Worm (Caenorhabditis elegans) whole organism, L2 larva: ENCODE data around the gene C17G10.1.
A peak's percentile ranks its signal among the peaks of the same experiment; 100 is the strongest.

ENCODE experiments used
- C34F6.9 ChIP-seq: fragments of 150-350 bp; optimal IDR thresholded peaks from 2 replicates; lab custom pipeline; 2014; ENCODE audit warnings: missing biosample characterization, missing genetic modification characterization
- F13H6.1 ChIP-seq: sonication (generic microtip); optimal IDR thresholded peaks from 2 replicates; lab custom pipeline; 2016; ENCODE audit warnings: missing genetic modification characterization, missing compliant biosample characterization
- R02D3.7 ChIP-seq: fragments of 150-350 bp; optimal IDR thresholded peaks from 2 replicates; lab custom pipeline; 2014; ENCODE audit warnings: missing biosample characterization, missing genetic modification characterization
- Y55F3AM.14 ChIP-seq: fragments of 200-800 bp; sonication (Bioruptor generic); optimal IDR thresholded peaks from 2 replicates; lab custom pipeline; 2018; ENCODE audit warnings: mild to moderate bottlenecking, missing genetic modification characterization, missing compliant biosample characterization
- ZK546.5 ChIP-seq: sonication (generic microtip); optimal IDR thresholded peaks from 2 replicates; lab custom pipeline; 2017; ENCODE audit warnings: missing biosample characterization, missing genetic modification characterization
- alr-1 ChIP-seq: fragments of 150-350 bp; optimal IDR thresholded peaks from 2 replicates; lab custom pipeline; 2014; ENCODE audit warnings: missing biosample characterization, missing genetic modification characterization
- ama-1 ChIP-seq: fragments of 150-350 bp; optimal IDR thresholded peaks from 2 replicates; lab custom pipeline; 2018; ENCODE audit warnings: inconsistent platforms
- blmp-1 ChIP-seq: sonication (generic microtip); optimal IDR thresholded peaks from 2 replicates; lab custom pipeline; 2017; ENCODE audit warnings: missing genetic modification characterization, mild to moderate bottlenecking, missing compliant biosample characterization, antibody characterized with exemption, moderate library complexity; ENCODE audit not compliant: insufficient read depth
- ceh-16 ChIP-seq: fragments of 150-350 bp; optimal IDR thresholded peaks from 2 replicates; lab custom pipeline; 2014; ENCODE audit warnings: missing biosample characterization, missing genetic modification characterization
- crh-2 ChIP-seq: sonication (generic microtip); optimal IDR thresholded peaks from 2 replicates; lab custom pipeline; 2017; ENCODE audit warnings: missing biosample characterization, missing genetic modification characterization
- egl-27 ChIP-seq: sonication (generic microtip); optimal IDR thresholded peaks from 3 replicates; lab custom pipeline; 2017; ENCODE audit warnings: missing biosample characterization, missing genetic modification reagents, missing genetic modification characterization
- elt-1 ChIP-seq: fragments of 150-350 bp; optimal IDR thresholded peaks from 2 replicates; lab custom pipeline; 2014; ENCODE audit warnings: missing biosample characterization, missing genetic modification characterization
- elt-3 ChIP-seq: sonication (generic microtip); optimal IDR thresholded peaks from 2 replicates; lab custom pipeline; 2017; ENCODE audit warnings: missing biosample characterization, missing genetic modification characterization
- fos-1 ChIP-seq: fragments of 150-350 bp; optimal IDR thresholded peaks from 2 replicates; lab custom pipeline; 2014; ENCODE audit warnings: missing biosample characterization, missing genetic modification characterization
- gmeb-1 ChIP-seq: fragments of 150-350 bp; optimal IDR thresholded peaks from 2 replicates; lab custom pipeline; 2014; ENCODE audit warnings: missing biosample characterization, missing genetic modification characterization
- lin-11 ChIP-seq: fragments of 150-350 bp; sonication (generic microtip); optimal IDR thresholded peaks from 2 replicates; lab custom pipeline; 2014; ENCODE audit warnings: missing biosample characterization, missing genetic modification characterization, inconsistent platforms, mixed read lengths
- lin-13 ChIP-seq: fragments of 150-350 bp; optimal IDR thresholded peaks from 2 replicates; lab custom pipeline; 2014; ENCODE audit warnings: missing biosample characterization, missing genetic modification reagents, missing genetic modification characterization
- lsy-2 ChIP-seq, 2 experiments: fragments of 150-350 bp in 1 of 2; sonication (generic microtip) in 1 of 2; optimal IDR thresholded peaks; 2 replicates each; lab custom pipeline; 2014 to 2017; ENCODE audit warnings: missing biosample characterization in 2 of 2, missing genetic modification characterization in 2 of 2
- mab-5 ChIP-seq: fragments of 150-350 bp; optimal IDR thresholded peaks from 2 replicates; lab custom pipeline; 2014; ENCODE audit warnings: missing biosample characterization, missing genetic modification characterization
- mbf-1 ChIP-seq: sonication (generic microtip); optimal IDR thresholded peaks from 2 replicates; lab custom pipeline; 2017; ENCODE audit warnings: missing biosample characterization, missing genetic modification characterization
- mdl-1 ChIP-seq, 2 experiments: fragments of 150-350 bp in 1 of 2; sonication (generic microtip) in 1 of 2; optimal IDR thresholded peaks; 2 replicates each; lab custom pipeline; 2017; ENCODE audit warnings: missing biosample characterization in 2 of 2, missing genetic modification characterization in 2 of 2
- nhr-10 ChIP-seq: sonication (generic microtip); optimal IDR thresholded peaks from 2 replicates; lab custom pipeline; 2017; ENCODE audit warnings: missing biosample characterization, missing genetic modification characterization
- nhr-12 ChIP-seq: fragments of 150-350 bp; optimal IDR thresholded peaks from 2 replicates; lab custom pipeline; 2014; ENCODE audit warnings: missing biosample characterization, missing genetic modification characterization
- nhr-129 ChIP-seq: fragments of 150-350 bp; optimal IDR thresholded peaks from 2 replicates; lab custom pipeline; 2014; ENCODE audit warnings: missing biosample characterization, missing genetic modification characterization
- nhr-21 ChIP-seq: fragments of 150-350 bp; optimal IDR thresholded peaks from 2 replicates; lab custom pipeline; 2014; ENCODE audit warnings: missing biosample characterization, missing genetic modification characterization
- nhr-23 ChIP-seq: fragments of 150-350 bp; optimal IDR thresholded peaks from 2 replicates; lab custom pipeline; 2014; ENCODE audit warnings: missing biosample characterization, missing genetic modification reagents, missing genetic modification characterization
- nhr-25 ChIP-seq: fragments of 150-350 bp; sonication (generic microtip); optimal IDR thresholded peaks from 3 replicates; lab custom pipeline; 2014; ENCODE audit warnings: missing biosample characterization, missing genetic modification characterization
- nhr-6 ChIP-seq: fragments of 150-350 bp; optimal IDR thresholded peaks from 2 replicates; lab custom pipeline; 2014; ENCODE audit warnings: missing biosample characterization, missing genetic modification characterization
- peb-1 ChIP-seq: fragments of 150-350 bp; optimal IDR thresholded peaks from 2 replicates; lab custom pipeline; 2014; ENCODE audit warnings: missing biosample characterization, missing genetic modification characterization
- sem-4 ChIP-seq: fragments of 150-350 bp; optimal IDR thresholded peaks from 2 replicates; lab custom pipeline; 2014; ENCODE audit warnings: missing biosample characterization, missing genetic modification reagents, missing genetic modification characterization
- skn-1 ChIP-seq: sonication (generic microtip); optimal IDR thresholded peaks from 2 replicates; lab custom pipeline; 2017; ENCODE audit warnings: missing biosample characterization, missing genetic modification characterization
- sma-3 ChIP-seq: sonication (generic microtip); optimal IDR thresholded peaks from 2 replicates; lab custom pipeline; 2016; ENCODE audit warnings: missing genetic modification reagents, missing genetic modification characterization, missing compliant biosample characterization
- sma-9 ChIP-seq, 2 experiments: fragments of 150-350 bp in 1 of 2; sonication (generic microtip) in 1 of 2; optimal IDR thresholded peaks; 2 replicates each; lab custom pipeline; 2014 to 2016; ENCODE audit warnings: missing genetic modification characterization in 2 of 2, mild to moderate bottlenecking in 1 of 2, missing biosample characterization in 1 of 2, missing compliant biosample characterization in 1 of 2, missing genetic modification reagents in 1 of 2, moderate library complexity in 1 of 2
- snpc-4 ChIP-seq: fragments of 150-350 bp; optimal IDR thresholded peaks from 2 replicates; lab custom pipeline; 2014; ENCODE audit warnings: missing biosample characterization, missing genetic modification characterization
- unc-39 ChIP-seq: fragments of 150-350 bp; optimal IDR thresholded peaks from 2 replicates; lab custom pipeline; 2014; ENCODE audit warnings: missing biosample characterization, missing genetic modification characterization
- unc-55 ChIP-seq: fragments of 150-350 bp; sonication (generic microtip); optimal IDR thresholded peaks from 3 replicates; lab custom pipeline; 2014; ENCODE audit warnings: missing biosample characterization, missing genetic modification reagents, missing genetic modification characterization
- unc-62 ChIP-seq: fragments of 150-350 bp; optimal IDR thresholded peaks from 2 replicates; lab custom pipeline; 2014; ENCODE audit warnings: missing biosample characterization, missing genetic modification reagents, missing genetic modification characterization
- ztf-11 ChIP-seq: sonication (generic microtip); optimal IDR thresholded peaks from 2 replicates; lab custom pipeline; 2017; ENCODE audit warnings: missing biosample characterization, missing genetic modification characterization
- ztf-4 ChIP-seq: fragments of 150-350 bp; optimal IDR thresholded peaks from 2 replicates; lab custom pipeline; 2014; ENCODE audit warnings: missing biosample characterization, missing genetic modification characterization

The C17G10.1 gene

ce11 chrII:5587794-5588193, 8.6 kb upstream of the C17G10.1 start:
- no peak for TF ChIP-seq nhr-21 (tag; lab: Kevin White, UChicago)
- no peak for TF ChIP-seq unc-62 (GFP tag; lab: Kevin White, UChicago)
- TF ChIP-seq nhr-23: no peak

ce11 chrII:5589690-5590089, 6.7 kb upstream of the C17G10.1 start, which contains the start of gene C17G10.13:
Gene C17G10.13 (minus strand): TSS chrII:5589790.
- no peak for TF ChIP-seq sem-4 (tag; lab: Kevin White, UChicago)
- no peak for TF ChIP-seq unc-39 (tag; lab: Kevin White, UChicago)
- TF ChIP-seq nhr-12 (tag; lab: Kevin White, UChicago): no peak
- TF ChIP-seq elt-1 (tag; lab: Kevin White, UChicago): no peak
- TF ChIP-seq ZK546.5 (tag; lab: Kevin White, UChicago): no peak
- TF ChIP-seq ceh-16 (tag; lab: Kevin White, UChicago): no peak
- TF ChIP-seq lin-13 (GFP tag; lab: Kevin White, UChicago): no peak
- TF ChIP-seq nhr-10 (tag; lab: Kevin White, UChicago): no peak

- no peak for TF ChIP-seq mbf-1
- no peak for TF ChIP-seq nhr-21 (tag; lab: Kevin White, UChicago)
- TF ChIP-seq nhr-23: no peak
- no peak for TF ChIP-seq sma-9 (GFP tag; optimal IDR thresholded peaks at IDR 0.05; lab: Kevin White, UChicago)
- no peak for TF ChIP-seq sma-9 (tag; optimal IDR thresholded peaks at IDR 0.05; lab: Kevin White, UChicago)
- TF ChIP-seq lsy-2 (tag; optimal IDR thresholded peaks at IDR 0.05; lab: Kevin White, UChicago): no peak
- no peak for TF ChIP-seq nhr-10 (tag; lab: Kevin White, UChicago)
- no peak for TF ChIP-seq R02D3.7 (tag; lab: Kevin White, UChicago)
- TF ChIP-seq unc-62 (GFP tag; lab: Kevin White, UChicago): no peak
- TF ChIP-seq ztf-4 (tag; lab: Kevin White, UChicago): no peak
- no peak for TF ChIP-seq ZK546.5 (tag; lab: Kevin White, UChicago)
- TF ChIP-seq alr-1: no peak
- no peak for TF ChIP-seq sem-4 (tag; lab: Kevin White, UChicago)
- TF ChIP-seq lin-13 (GFP tag; lab: Kevin White, UChicago): no peak
- no peak for TF ChIP-seq ceh-16 (tag; lab: Kevin White, UChicago)
- TF ChIP-seq gmeb-1: no peak
Measured at ce11 chrII:5591558-5591957, 4.8 kb upstream of the C17G10.1 start.

- TF ChIP-seq blmp-1 (tag; lab: Kevin White, UChicago) (no peak), skn-1 (no peak), Y55F3AM.14 (no peak)
Measured at ce11 chrII:5592857-5593256, 3.5 kb upstream of the C17G10.1 start.

- peak; percentile 68 for TF ChIP-seq ztf-4 (tag; lab: Kevin White, UChicago)
- peak; percentile 60 for TF ChIP-seq gmeb-1
- TF ChIP-seq sma-3 (GFP tag; lab: Kevin White, UChicago): peak; percentile 85
- TF ChIP-seq lsy-2 (tag; optimal IDR thresholded peaks at IDR 0.05; lab: Kevin White, UChicago): peak in 1 of 2 experiments; percentile 82
- TF ChIP-seq blmp-1 (tag; lab: Kevin White, UChicago): peak; percentile 73
- peak; percentile 10 for TF ChIP-seq ama-1
- TF ChIP-seq lin-11 (tag; lab: Kevin White, UChicago): peak; percentile 33
- TF ChIP-seq nhr-129 (tag; lab: Kevin White, UChicago): peak; percentile 94
- TF ChIP-seq ZK546.5 (tag; lab: Kevin White, UChicago): no peak
- TF ChIP-seq mbf-1: no peak
- TF ChIP-seq F13H6.1 (tag; lab: Kevin White, UChicago): peak; percentile 86
- peak; percentile 77 for TF ChIP-seq crh-2 (tag; lab: Kevin White, UChicago)
- peak; percentile 35 for TF ChIP-seq mab-5 (tag; lab: Kevin White, UChicago)
- TF ChIP-seq nhr-21 (tag; lab: Kevin White, UChicago): peak; percentile 41
- TF ChIP-seq elt-3 (tag; lab: Kevin White, UChicago): no peak
- peak; percentile 63 for TF ChIP-seq ceh-16 (tag; lab: Kevin White, UChicago)
- peak; percentile 82 for TF ChIP-seq C34F6.9 (tag; lab: Kevin White, UChicago)
- peak; percentile 57 for TF ChIP-seq lin-13 (GFP tag; lab: Kevin White, UChicago)
- TF ChIP-seq sem-4 (tag; lab: Kevin White, UChicago): peak; percentile 88
- TF ChIP-seq sma-9 (GFP tag; optimal IDR thresholded peaks at IDR 0.05; lab: Kevin White, UChicago): peak; percentile 80
- no peak for TF ChIP-seq sma-9 (tag; optimal IDR thresholded peaks at IDR 0.05; lab: Kevin White, UChicago)
- peak; percentile 91 for TF ChIP-seq fos-1
- TF ChIP-seq snpc-4 (tag; lab: Kevin White, UChicago): peak; percentile 74
- TF ChIP-seq unc-55 (GFP tag; lab: Kevin White, UChicago): peak; percentile 28
- TF ChIP-seq R02D3.7 (tag; lab: Kevin White, UChicago): no peak
- TF ChIP-seq unc-39 (tag; lab: Kevin White, UChicago): no peak
- peak; percentile 87 for TF ChIP-seq nhr-25 (tag; lab: Kevin White, UChicago)
- peak in 1 of 2 experiments; percentile 16 for TF ChIP-seq mdl-1 (tag; optimal IDR thresholded peaks at IDR 0.05; lab: Kevin White, UChicago)
- TF ChIP-seq ztf-11: no peak
- TF ChIP-seq egl-27 (tag; lab: Kevin White, UChicago): peak; percentile 21
- peak; percentile 87 for TF ChIP-seq nhr-6 (tag; lab: Kevin White, UChicago)
- TF ChIP-seq peb-1 (tag; lab: Kevin White, UChicago): no peak
- TF ChIP-seq, all 48 proteins: peak for 24
Measured at ce11 chrII:5593377-5593932, 2.9 kb upstream of the C17G10.1 start, which contains the start of gene cdc-14. Gene cdc-14 (minus strand): TSS chrII:5593427.
